Fruit fly (Drosophila melanogaster) whole organism, embryonic: ENCODE measurements around the gene thoc6.

Experiments
- CG10321 ChIP-seq: fragments of 200-800 bp; sonication (Bioruptor generic); IDR thresholded peaks from 2 replicates; pipeline ENCODE4 v1.3.6; 2022; ENCODE audit warnings: missing biosample characterization, missing genetic modification characterization
- CG12104 ChIP-seq: fragments of 200-800 bp; sonication (Bioruptor generic); optimal IDR thresholded peaks from 3 replicates; lab custom pipeline; 2016; ENCODE audit warnings: missing biosample characterization, missing genetic modification characterization
- CG12155 ChIP-seq: fragments of 200-800 bp; sonication (Bioruptor generic); optimal IDR thresholded peaks from 3 replicates; lab custom pipeline; 2016; ENCODE audit warnings: missing biosample characterization, missing genetic modification characterization
- CG14710 ChIP-seq: fragments of 200-800 bp; sonication (Bioruptor generic); optimal IDR thresholded peaks from 3 replicates; lab custom pipeline; 2019; ENCODE audit warnings: missing biosample characterization, mild to moderate bottlenecking, missing genetic modification characterization, moderate library complexity
- CG15011 ChIP-seq: fragments of 200-800 bp; sonication (Bioruptor generic); optimal IDR thresholded peaks from 3 replicates; lab custom pipeline; 2018; ENCODE audit warnings: missing biosample characterization, mild to moderate bottlenecking, missing genetic modification characterization
- CG1647 ChIP-seq: fragments of 200-800 bp; sonication (Bioruptor generic); optimal IDR thresholded peaks from 3 replicates; lab custom pipeline; 2016; ENCODE audit warnings: missing biosample characterization, missing genetic modification characterization
- CG17328 ChIP-seq: fragments of 200-800 bp; sonication (Bioruptor generic); IDR thresholded peaks from 2 replicates; pipeline ENCODE4 v1.3.6; 2022; ENCODE audit warnings: missing biosample characterization, missing genetic modification characterization
- CG17802 ChIP-seq: fragments of 200-800 bp; sonication (Bioruptor generic); optimal IDR thresholded peaks from 2 replicates; lab custom pipeline; 2018; ENCODE audit warnings: missing biosample characterization, mild to moderate bottlenecking, missing genetic modification characterization, moderate library complexity
- CG2712 ChIP-seq: fragments of 200-800 bp; optimal IDR thresholded peaks from 3 replicates; lab custom pipeline; 2019; ENCODE audit warnings: missing biosample characterization, mild to moderate bottlenecking, missing genetic modification characterization, moderate library complexity
- CG30020 ChIP-seq: fragments of 200-800 bp; optimal IDR thresholded peaks from 2 replicates; lab custom pipeline; 2019; ENCODE audit warnings: missing biosample characterization, mild to moderate bottlenecking, missing genetic modification characterization, moderate library complexity
- CG31224 ChIP-seq: fragments of 200-800 bp; sonication (Bioruptor generic); IDR thresholded peaks from 2 replicates; pipeline ENCODE4 v1.3.6; 2022; ENCODE audit warnings: missing biosample characterization, missing genetic modification characterization
- CG3281 ChIP-seq: fragments of 200-800 bp; sonication (Bioruptor generic); optimal IDR thresholded peaks from 3 replicates; lab custom pipeline; 2017; ENCODE audit warnings: missing biosample characterization, mild to moderate bottlenecking, missing genetic modification characterization
- CG4707 ChIP-seq: fragments of 200-800 bp; sonication (Bioruptor generic); optimal IDR thresholded peaks from 2 replicates; lab custom pipeline; 2018; ENCODE audit warnings: missing biosample characterization, mild to moderate bottlenecking, missing genetic modification characterization, moderate library complexity
- CG6854 ChIP-seq: fragments of 200-800 bp; sonication (Bioruptor generic); optimal IDR thresholded peaks from 3 replicates; lab custom pipeline; 2017; ENCODE audit warnings: missing biosample characterization, mild to moderate bottlenecking, missing genetic modification characterization
- CG7839 ChIP-seq: fragments of 200-800 bp; sonication (Bioruptor generic); optimal IDR thresholded peaks from 3 replicates; lab custom pipeline; 2018; ENCODE audit warnings: missing biosample characterization, mild to moderate bottlenecking, missing genetic modification characterization, moderate library complexity
- CG7928 ChIP-seq: fragments of 200-800 bp; sonication (Bioruptor generic); optimal IDR thresholded peaks from 2 replicates; lab custom pipeline; 2017; ENCODE audit warnings: missing biosample characterization, mild to moderate bottlenecking, missing genetic modification characterization
- CG7963 ChIP-seq: fragments of 200-800 bp; sonication (Bioruptor generic); IDR thresholded peaks from 3 replicates; pipeline ENCODE4 v1.3.6; 2022; ENCODE audit warnings: missing biosample characterization, missing genetic modification characterization; ENCODE audit not compliant: partially characterized antibody
- CG8281 ChIP-seq: fragments of 200-800 bp; sonication (Bioruptor generic); optimal IDR thresholded peaks from 2 replicates; lab custom pipeline; 2018; ENCODE audit warnings: missing biosample characterization, mild to moderate bottlenecking, missing genetic modification characterization, moderate library complexity
- CG8388 ChIP-seq: fragments of 200-800 bp; sonication (Bioruptor generic); optimal IDR thresholded peaks from 2 replicates; lab custom pipeline; 2019; ENCODE audit warnings: missing biosample characterization, mild to moderate bottlenecking, missing genetic modification characterization, moderate library complexity
- CG9932 ChIP-seq: fragments of 200-800 bp; sonication (Bioruptor generic); IDR thresholded peaks from 2 replicates; pipeline ENCODE4 v1.3.6; 2022; ENCODE audit warnings: missing biosample characterization, missing genetic modification characterization
- Dref ChIP-seq: fragments of 200-800 bp; sonication (Bioruptor generic); IDR thresholded peaks from 2 replicates; pipeline ENCODE4 v1.3.6; 2022; ENCODE audit warnings: missing biosample characterization, missing genetic modification characterization
- E2f1 ChIP-seq: fragments of 200-800 bp; sonication (Bioruptor generic); IDR thresholded peaks from 2 replicates; pipeline ENCODE4 v1.3.6; 2022; ENCODE audit warnings: missing biosample characterization, missing genetic modification characterization
- ERR ChIP-seq: fragments of 200-800 bp; sonication (Bioruptor generic); optimal IDR thresholded peaks from 2 replicates; lab custom pipeline; 2016; ENCODE audit warnings: missing biosample characterization, missing genetic modification characterization
- HLH4C ChIP-seq: fragments of 200-800 bp; sonication (Bioruptor generic); IDR thresholded peaks from 3 replicates; pipeline ENCODE4 v1.3.6; 2022; ENCODE audit warnings: missing biosample characterization, missing genetic modification characterization; ENCODE audit not compliant: partially characterized antibody
- HLHmδ ChIP-seq: fragments of 200-800 bp; sonication (Bioruptor generic); optimal IDR thresholded peaks from 2 replicates; lab custom pipeline; 2018; ENCODE audit warnings: missing biosample characterization, mild to moderate bottlenecking, missing genetic modification characterization, moderate library complexity
- HmgD ChIP-seq: fragments of 200-800 bp; sonication (Bioruptor generic); optimal IDR thresholded peaks from 3 replicates; lab custom pipeline; 2016; ENCODE audit warnings: missing biosample characterization, missing genetic modification characterization
- Hmr ChIP-seq: fragments of 200-800 bp; sonication (Bioruptor generic); optimal IDR thresholded peaks from 3 replicates; lab custom pipeline; 2017; ENCODE audit warnings: mild to moderate bottlenecking, missing biosample characterization, missing genetic modification reagents, missing genetic modification characterization
- Lpt ChIP-seq: fragments of >200 bp; optimal IDR thresholded peaks from 2 replicates; lab custom pipeline; 2018; ENCODE audit warnings: missing biosample characterization, missing genetic modification characterization
- MTF-1 ChIP-seq: fragments of 200-800 bp; sonication (Bioruptor generic); optimal IDR thresholded peaks from 2 replicates; lab custom pipeline; 2018; ENCODE audit warnings: missing biosample characterization, mild to moderate bottlenecking, missing genetic modification characterization, borderline replicate concordance
- Med ChIP-seq: fragments of 200-800 bp; sonication (Bioruptor generic); peaks from one replicate; lab custom pipeline; 2016; ENCODE audit warnings: missing biosample characterization, missing genetic modification characterization, mild to moderate bottlenecking, inconsistent platforms, moderate library complexity
- NC2α ChIP-seq: fragments of 200-800 bp; sonication (Bioruptor generic); optimal IDR thresholded peaks from 2 replicates; lab custom pipeline; 2016; ENCODE audit warnings: missing biosample characterization, missing genetic modification characterization
- Nf-YB ChIP-seq: fragments of 200-800 bp; sonication (Bioruptor generic); optimal IDR thresholded peaks from 3 replicates; lab custom pipeline; 2019; ENCODE audit warnings: missing biosample characterization, mild to moderate bottlenecking, missing genetic modification characterization, moderate library complexity
- Sox102F ChIP-seq: fragments of 200-800 bp; sonication (Bioruptor generic); optimal IDR thresholded peaks from 2 replicates; lab custom pipeline; 2018; ENCODE audit warnings: missing biosample characterization, mild to moderate bottlenecking, missing genetic modification characterization, moderate library complexity
- ab ChIP-seq: fragments of 200-800 bp; sonication (Bioruptor generic); optimal IDR thresholded peaks from 2 replicates; lab custom pipeline; 2016; ENCODE audit warnings: missing biosample characterization, missing genetic modification characterization
- aop ChIP-seq: fragments of 200-800 bp; sonication (Bioruptor generic); IDR thresholded peaks from 2 replicates; pipeline ENCODE4 v1.3.6; 2022; ENCODE audit warnings: missing biosample characterization, missing genetic modification characterization
- ase ChIP-seq: fragments of 200-800 bp; sonication (Bioruptor generic); IDR thresholded peaks from 3 replicates; pipeline ENCODE4 v1.3.6; 2022; ENCODE audit warnings: missing biosample characterization, missing genetic modification characterization
- corto ChIP-seq: fragments of 200-800 bp; sonication (Bioruptor generic); optimal IDR thresholded peaks from 2 replicates; lab custom pipeline; 2016; ENCODE audit warnings: missing biosample characterization, mild to moderate bottlenecking, missing genetic modification characterization, moderate library complexity
- danr ChIP-seq: fragments of 200-800 bp; sonication (Bioruptor generic); IDR thresholded peaks from 2 replicates; pipeline ENCODE4 v1.3.6; 2022; ENCODE audit warnings: missing biosample characterization, missing genetic modification characterization
- ems ChIP-seq: fragments of 200-800 bp; sonication (Bioruptor generic); optimal IDR thresholded peaks from 3 replicates; lab custom pipeline; 2016; ENCODE audit warnings: missing biosample characterization, missing genetic modification characterization
- ewg ChIP-seq: fragments of 200-800 bp; sonication (Bioruptor generic); optimal IDR thresholded peaks from 3 replicates; lab custom pipeline; 2017; ENCODE audit warnings: mild to moderate bottlenecking, missing biosample characterization, missing genetic modification reagents, missing genetic modification characterization
- gro ChIP-seq: fragments of 200-800 bp; sonication (Bioruptor generic); optimal IDR thresholded peaks from 2 replicates; lab custom pipeline; 2016; ENCODE audit warnings: missing biosample characterization, missing genetic modification characterization
- ham ChIP-seq: fragments of 200-800 bp; sonication (Bioruptor generic); IDR thresholded peaks from 2 replicates; pipeline ENCODE4 v1.3.6; 2022; ENCODE audit warnings: missing biosample characterization, missing genetic modification characterization
- hb ChIP-seq: fragments of 200-800 bp; sonication (Bioruptor generic); IDR thresholded peaks from 3 replicates; pipeline ENCODE4 v1.3.6; 2022; ENCODE audit warnings: missing biosample characterization, missing genetic modification characterization; ENCODE audit not compliant: partially characterized antibody
- hkb ChIP-seq, 2 experiments: fragments of 200-800 bp in 1 of 2; fragments of >200 bp in 1 of 2; sonication (Bioruptor generic) in 1 of 2; IDR thresholded peaks in 1 of 2; optimal IDR thresholded peaks in 1 of 2; 2 replicates each; pipeline versions ENCODE4 v1.3.6 to Lab custom; 2017 to 2022; ENCODE audit warnings: missing biosample characterization in 1 of 2, missing genetic modification characterization in 1 of 2
- kah ChIP-seq: fragments of 200-800 bp; sonication (Bioruptor generic); optimal IDR thresholded peaks from 2 replicates; lab custom pipeline; 2018; ENCODE audit warnings: missing biosample characterization, mild to moderate bottlenecking, missing genetic modification characterization
- lilli ChIP-seq: fragments of 200-800 bp; sonication (Bioruptor generic); optimal IDR thresholded peaks from 3 replicates; lab custom pipeline; 2016; ENCODE audit warnings: missing biosample characterization, missing genetic modification characterization
- mirr ChIP-seq: fragments of 200-800 bp; sonication (Bioruptor generic); optimal IDR thresholded peaks from 3 replicates; lab custom pipeline; 2018; ENCODE audit warnings: missing biosample characterization, mild to moderate bottlenecking, missing genetic modification characterization
- pnt ChIP-seq: fragments of 200-800 bp; sonication (Bioruptor generic); optimal IDR thresholded peaks from 3 replicates; lab custom pipeline; 2016; ENCODE audit warnings: missing biosample characterization, missing genetic modification characterization
- ssp ChIP-seq: fragments of 200-800 bp; sonication (Bioruptor generic); IDR thresholded peaks from 2 replicates; pipeline ENCODE4 v1.3.6; 2022; ENCODE audit warnings: missing biosample characterization, missing genetic modification characterization
- sug ChIP-seq: fragments of 200-800 bp; optimal IDR thresholded peaks from 2 replicates; lab custom pipeline; 2019; ENCODE audit warnings: missing biosample characterization, mild to moderate bottlenecking, missing genetic modification characterization, moderate library complexity
- ttk ChIP-seq: fragments of 200-800 bp; sonication (Bioruptor generic); IDR thresholded peaks from 2 replicates; pipeline ENCODE4 v2.1.2; 2022; ENCODE audit warnings: missing biosample characterization, missing genetic modification characterization

Gene thoc6

DNA sequence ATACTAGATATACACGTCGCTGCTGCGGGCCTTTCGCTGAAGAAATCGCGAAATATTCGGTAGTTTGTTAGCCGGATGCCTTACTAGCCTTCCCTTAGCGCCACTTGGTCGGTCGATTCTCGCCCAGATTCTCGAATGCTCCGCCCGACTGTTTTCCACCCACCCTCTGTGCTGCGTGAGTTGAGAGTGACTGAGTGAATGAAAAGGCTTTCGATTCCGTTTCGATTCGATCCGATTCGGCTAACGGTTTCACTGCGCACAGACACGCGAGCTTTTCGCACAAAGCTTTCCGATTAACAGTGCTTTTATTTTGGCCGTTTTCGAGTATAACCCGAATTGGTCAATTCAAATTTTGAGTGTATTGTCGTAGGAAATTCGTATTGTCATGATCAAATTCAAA, 10.2 kb upstream of the thoc6 start, which contains the start of gene Ak1 (continued):
- TF ChIP-seq corto (GFP tag; lab: Kevin White, UChicago) (no peak), MTF-1 (no peak), Lpt (GFP tag; lab: Kevin White, UChicago) (no peak), CG6854 (no peak), CG1647 (GFP tag; lab: Kevin White, UChicago) (no peak), kah (no peak), Hmr (GFP tag; lab: Kevin White, UChicago) (no peak), ase (GFP tag; lab: Robert Waterston, UW) (no peak), hb (GFP tag; lab: Robert Waterston, UW) (no peak), Med (GFP tag; lab: Kevin White, UChicago) (peak; percentile 89), CG4707 (GFP tag; lab: Kevin White, UChicago) (no peak), CG7839 (no peak), NC2α (GFP tag; lab: Kevin White, UChicago) (no peak), lilli (no peak), CG8281 (tag; lab: Kevin White, UChicago) (no peak), E2f1 (GFP tag; lab: Robert Waterston, UW) (no peak), mirr (GFP tag; lab: Kevin White, UChicago) (peak; percentile 26), CG17328 (GFP tag; lab: Robert Waterston, UW) (no peak), CG12104 (GFP tag; lab: Kevin White, UChicago) (no peak), CG10321 (GFP tag; lab: Robert Waterston, UW) (no peak), CG7963 (no peak), Nf-YB (GFP tag; lab: Kevin White, UChicago) (no peak), CG30020 (no peak), gro (GFP tag; lab: Kevin White, UChicago) (no peak), ham (no peak), CG9932 (GFP tag; lab: Robert Waterston, UW) (no peak; the same call in 1 of the 2 replicates), CG15011 (GFP tag; lab: Kevin White, UChicago) (no peak), CG31224 (GFP tag; lab: Robert Waterston, UW) (no peak), pnt (GFP tag; lab: Kevin White, UChicago) (no peak), HLH4C (GFP tag; lab: Robert Waterston, UW) (peak; percentile 47; the same call in 1 of the 3 replicates), CG3281 (GFP tag; lab: Kevin White, UChicago) (peak; percentile 6), sug (tag; lab: Kevin White, UChicago) (peak; percentile 34), danr (no peak), Sox102F (no peak), CG17802 (no peak), hkb (optimal IDR thresholded peaks at IDR 0.05; lab: Kevin White, UChicago) (no peak), hkb (GFP tag; IDR thresholded peaks at IDR 0.05; lab: Robert Waterston, UW) (0 out of 2 replicates have a peak, but pooled peaks have one; percentile 15), ssp (GFP tag; lab: Robert Waterston, UW) (no peak), ems (no peak), HmgD (GFP tag; lab: Kevin White, UChicago) (no peak), ewg (peak; percentile 12), CG2712 (tag; lab: Kevin White, UChicago) (no peak), Dref (GFP tag; lab: Robert Waterston, UW) (peak; percentile 37), HLHmδ (GFP tag; lab: Kevin White, UChicago) (no peak), ERR (GFP tag; lab: Kevin White, UChicago) (no peak), aop (GFP tag; lab: Robert Waterston, UW) (no peak), CG14710 (tag; lab: Kevin White, UChicago) (no peak), ab (GFP tag; lab: Kevin White, UChicago) (no peak), CG7928 (no peak), ttk (GFP tag; lab: Robert Waterston, UW) (no peak), CG12155 (GFP tag; lab: Kevin White, UChicago) (no peak), CG8388 (GFP tag; lab: Kevin White, UChicago) (no peak)
